Fruit fly (Drosophila melanogaster) whole organism, embryonic: ENCODE data around the gene sit.

Experiments used
- Adf1 ChIP-seq: fragments of 200-800 bp; sonication (Bioruptor generic); IDR thresholded peaks from 2 replicates; pipeline ENCODE4 v1.3.6; 2022; ENCODE audit warnings: missing biosample characterization, missing genetic modification characterization
- Atf6 ChIP-seq: fragments of 200-800 bp; sonication (Bioruptor generic); IDR thresholded peaks from 2 replicates; pipeline ENCODE4 v1.3.6; 2022; ENCODE audit warnings: missing biosample characterization, missing genetic modification characterization
- Awh ChIP-seq: fragments of 200-800 bp; sonication (Bioruptor generic); IDR thresholded peaks from 2 replicates; pipeline ENCODE4, ENCODE4 v1.3.6; 2022; ENCODE audit warnings: missing biosample characterization, missing genetic modification characterization
- Blimp-1 ChIP-seq: fragments of 200-800 bp; sonication (Bioruptor generic); optimal IDR thresholded peaks from 3 replicates; lab custom pipeline; 2018; ENCODE audit warnings: missing biosample characterization, missing genetic modification characterization, mild to moderate bottlenecking, moderate library complexity, missing genetic modification reagents
- BtbVII ChIP-seq: fragments of 200-800 bp; sonication (Bioruptor generic); optimal IDR thresholded peaks from 3 replicates; lab custom pipeline; 2017; ENCODE audit warnings: missing biosample characterization, mild to moderate bottlenecking, missing genetic modification characterization
- CG10565 ChIP-seq: fragments of 200-800 bp; sonication (Bioruptor generic); optimal IDR thresholded peaks from 3 replicates; lab custom pipeline; 2016; ENCODE audit warnings: missing biosample characterization, mild to moderate bottlenecking, missing genetic modification characterization
- CG11093 ChIP-seq: fragments of 200-800 bp; sonication (Bioruptor generic); IDR thresholded peaks from 3 replicates; pipeline ENCODE4 v1.3.6; 2022; ENCODE audit warnings: missing biosample characterization, missing genetic modification characterization
- CG11456 ChIP-seq: fragments of 200-800 bp; sonication (Bioruptor generic); IDR thresholded peaks from 3 replicates; pipeline ENCODE4 v1.3.6; 2022; ENCODE audit warnings: missing biosample characterization, missing genetic modification characterization
- CG11504 ChIP-seq: fragments of 200-800 bp; sonication (Bioruptor generic); optimal IDR thresholded peaks from 3 replicates; lab custom pipeline; 2019; ENCODE audit warnings: missing biosample characterization, mild to moderate bottlenecking, missing genetic modification characterization, moderate library complexity
- CG11696 ChIP-seq: fragments of 200-800 bp; sonication (Bioruptor generic); IDR thresholded peaks from 2 replicates; pipeline ENCODE4 v1.3.6; 2022; ENCODE audit warnings: missing biosample characterization, missing genetic modification characterization
- CG13123 ChIP-seq: fragments of 200-800 bp; sonication (Bioruptor generic); optimal IDR thresholded peaks from 2 replicates; lab custom pipeline; 2016; ENCODE audit warnings: missing biosample characterization, missing genetic modification characterization
- CG15514 ChIP-seq: fragments of 200-800 bp; sonication (Bioruptor generic); optimal IDR thresholded peaks from 3 replicates; lab custom pipeline; 2017; ENCODE audit warnings: missing biosample characterization, missing genetic modification characterization, mild to moderate bottlenecking, moderate library complexity, missing genetic modification reagents
- CG15601 ChIP-seq: fragments of 200-800 bp; sonication (Bioruptor generic); optimal IDR thresholded peaks from 3 replicates; lab custom pipeline; 2019; ENCODE audit warnings: missing biosample characterization, mild to moderate bottlenecking, missing genetic modification characterization, moderate library complexity
- CG16813 ChIP-seq: fragments of 200-800 bp; sonication (Bioruptor generic); IDR thresholded peaks from 3 replicates; pipeline ENCODE4 v1.3.6; 2022; ENCODE audit warnings: missing biosample characterization, missing genetic modification characterization; ENCODE audit not compliant: partially characterized antibody
- CG17328 ChIP-seq: fragments of 200-800 bp; sonication (Bioruptor generic); IDR thresholded peaks from 2 replicates; pipeline ENCODE4 v1.3.6; 2022; ENCODE audit warnings: missing biosample characterization, missing genetic modification characterization
- CG17912 ChIP-seq: fragments of 200-800 bp; sonication (Bioruptor generic); optimal IDR thresholded peaks from 2 replicates; lab custom pipeline; 2018; ENCODE audit warnings: missing biosample characterization, mild to moderate bottlenecking, missing genetic modification characterization
- CG2678 ChIP-seq: fragments of 200-800 bp; sonication (Bioruptor generic); optimal IDR thresholded peaks from 3 replicates; lab custom pipeline; 2019; ENCODE audit warnings: missing biosample characterization, mild to moderate bottlenecking, missing genetic modification characterization, moderate library complexity
- CG3163 ChIP-seq: fragments of 200-800 bp; sonication (Bioruptor generic); optimal IDR thresholded peaks from 3 replicates; lab custom pipeline; 2016; ENCODE audit warnings: missing biosample characterization, missing genetic modification characterization
- CG4328 ChIP-seq: fragments of 200-800 bp; sonication (Bioruptor generic); optimal IDR thresholded peaks from 3 replicates; lab custom pipeline; 2017; ENCODE audit warnings: missing biosample characterization, missing genetic modification reagents, missing genetic modification characterization
- CG7271 ChIP-seq: fragments of 200-800 bp; sonication (Bioruptor generic); optimal IDR thresholded peaks from 2 replicates; lab custom pipeline; 2018; ENCODE audit warnings: missing biosample characterization, mild to moderate bottlenecking, missing genetic modification characterization, moderate library complexity
- CG7839 ChIP-seq: fragments of 200-800 bp; sonication (Bioruptor generic); optimal IDR thresholded peaks from 3 replicates; lab custom pipeline; 2018; ENCODE audit warnings: missing biosample characterization, mild to moderate bottlenecking, missing genetic modification characterization, moderate library complexity
- CG7928 ChIP-seq: fragments of 200-800 bp; sonication (Bioruptor generic); optimal IDR thresholded peaks from 2 replicates; lab custom pipeline; 2017; ENCODE audit warnings: missing biosample characterization, mild to moderate bottlenecking, missing genetic modification characterization
- CG8765 ChIP-seq: fragments of 200-800 bp; sonication (Bioruptor generic); IDR thresholded peaks from 2 replicates; pipeline ENCODE4 v1.3.6; 2022; ENCODE audit warnings: missing biosample characterization, missing genetic modification characterization
- CG8944 ChIP-seq: fragments of 200-800 bp; sonication (Bioruptor generic); optimal IDR thresholded peaks from 3 replicates; lab custom pipeline; 2016; ENCODE audit warnings: missing biosample characterization, missing genetic modification characterization
- CG9609 ChIP-seq: fragments of 200-800 bp; sonication (Bioruptor generic); optimal IDR thresholded peaks from 3 replicates; lab custom pipeline; 2016; ENCODE audit warnings: missing biosample characterization, missing genetic modification characterization
- CG9817 ChIP-seq: fragments of 200-800 bp; sonication (Bioruptor generic); optimal IDR thresholded peaks from 2 replicates; lab custom pipeline; 2018; ENCODE audit warnings: missing biosample characterization, mild to moderate bottlenecking, missing genetic modification characterization, moderate library complexity
- D19A ChIP-seq: fragments of 200-800 bp; optimal IDR thresholded peaks from 3 replicates; lab custom pipeline; 2019; ENCODE audit warnings: missing biosample characterization, mild to moderate bottlenecking, missing genetic modification characterization, moderate library complexity
- Eip74EF ChIP-seq, 2 experiments: fragments of 200-800 bp in 1 of 2; fragments of >200 bp in 1 of 2; sonication (Bioruptor generic) in 1 of 2; optimal IDR thresholded peaks; 2 replicates each; lab custom pipeline; 2017 to 2019; ENCODE audit warnings: missing biosample characterization in 2 of 2, missing genetic modification characterization in 2 of 2, mild to moderate bottlenecking in 1 of 2, moderate library complexity in 1 of 2
- GATAe ChIP-seq: fragments of 200-800 bp; sonication (Bioruptor generic); conservative IDR thresholded peaks from 2 replicates; pipeline ENCODE4 v1.3.6; 2022; ENCODE audit warnings: missing biosample characterization, missing genetic modification characterization
- Lim3 ChIP-seq: fragments of 200-800 bp; sonication (Bioruptor generic); IDR thresholded peaks from 2 replicates; pipeline ENCODE4 v1.3.6; 2022; ENCODE audit warnings: missing biosample characterization, missing genetic modification characterization
- Nf-YB ChIP-seq: fragments of 200-800 bp; sonication (Bioruptor generic); optimal IDR thresholded peaks from 3 replicates; lab custom pipeline; 2019; ENCODE audit warnings: missing biosample characterization, mild to moderate bottlenecking, missing genetic modification characterization, moderate library complexity
- Sin3A ChIP-seq: fragments of >200 bp; optimal IDR thresholded peaks from 2 replicates; lab custom pipeline; 2018
- Sry-δ ChIP-seq: fragments of 200-800 bp; sonication (Bioruptor generic); optimal IDR thresholded peaks from 2 replicates; lab custom pipeline; 2016; ENCODE audit warnings: missing biosample characterization, missing genetic modification characterization
- Xbp1 ChIP-seq: fragments of 200-800 bp; sonication (Bioruptor generic); optimal IDR thresholded peaks from 3 replicates; lab custom pipeline; 2016; ENCODE audit warnings: missing biosample characterization, mild to moderate bottlenecking, missing genetic modification characterization
- Xrp1 ChIP-seq: fragments of 200-800 bp; sonication (Bioruptor generic); IDR thresholded peaks from 2 replicates; pipeline ENCODE4 v1.3.6; 2022; ENCODE audit warnings: missing biosample characterization, missing genetic modification characterization
- bab2 ChIP-seq: fragments of 200-800 bp; sonication (Bioruptor generic); optimal IDR thresholded peaks from 2 replicates; lab custom pipeline; 2016; ENCODE audit warnings: missing biosample characterization, missing genetic modification characterization
- bsh ChIP-seq, 2 experiments: fragments of 200-800 bp; sonication (Bioruptor generic); optimal IDR thresholded peaks; 2 replicates each; lab custom pipeline; 2017 to 2018; ENCODE audit warnings: mild to moderate bottlenecking in 2 of 2, missing biosample characterization in 2 of 2, missing genetic modification characterization in 2 of 2, moderate library complexity in 1 of 2
- cato ChIP-seq: fragments of 200-800 bp; sonication (Bioruptor generic); optimal IDR thresholded peaks from 2 replicates; lab custom pipeline; 2016; ENCODE audit warnings: missing biosample characterization, missing genetic modification characterization, borderline replicate concordance
- crp ChIP-seq, 2 experiments: fragments of 200-800 bp; sonication (Bioruptor generic); optimal IDR thresholded peaks; 2 replicates in 1 of 2; 3 replicates in 1 of 2; lab custom pipeline; 2017; ENCODE audit warnings: missing biosample characterization in 2 of 2, missing genetic modification characterization in 2 of 2, mild to moderate bottlenecking in 1 of 2, moderate library complexity in 1 of 2
- dan ChIP-seq: fragments of 200-800 bp; sonication (Bioruptor generic); IDR thresholded peaks from 2 replicates; pipeline ENCODE4 v1.3.6; 2022; ENCODE audit warnings: missing biosample characterization, missing genetic modification characterization
- danr ChIP-seq: fragments of 200-800 bp; sonication (Bioruptor generic); IDR thresholded peaks from 2 replicates; pipeline ENCODE4 v1.3.6; 2022; ENCODE audit warnings: missing biosample characterization, missing genetic modification characterization
- emc ChIP-seq: fragments of 200-800 bp; sonication (Bioruptor generic); optimal IDR thresholded peaks from 2 replicates; lab custom pipeline; 2016; ENCODE audit warnings: missing biosample characterization, missing genetic modification characterization
- ems ChIP-seq: fragments of 200-800 bp; sonication (Bioruptor generic); optimal IDR thresholded peaks from 3 replicates; lab custom pipeline; 2016; ENCODE audit warnings: missing biosample characterization, missing genetic modification characterization
- ken ChIP-seq: fragments of 200-800 bp; sonication (Bioruptor generic); IDR thresholded peaks from 3 replicates; pipeline ENCODE4 v1.3.6; 2022; ENCODE audit warnings: missing biosample characterization, missing genetic modification characterization
- kni ChIP-seq: fragments of 200-800 bp; sonication (Bioruptor generic); optimal IDR thresholded peaks from 3 replicates; lab custom pipeline; 2017; ENCODE audit warnings: mild to moderate bottlenecking, missing biosample characterization, missing genetic modification reagents, missing genetic modification characterization
- pita ChIP-seq: fragments of 200-800 bp; sonication (Bioruptor generic); optimal IDR thresholded peaks from 2 replicates; lab custom pipeline; 2017; ENCODE audit warnings: missing biosample characterization, mild to moderate bottlenecking, missing genetic modification characterization
- pnt ChIP-seq: fragments of 200-800 bp; sonication (Bioruptor generic); optimal IDR thresholded peaks from 3 replicates; lab custom pipeline; 2016; ENCODE audit warnings: missing biosample characterization, missing genetic modification characterization
- prd ChIP-seq, 3 experiments: fragments of >200 bp in 2 of 3; fragments of 200-800 bp in 1 of 3; sonication (Bioruptor generic) in 1 of 3; optimal IDR thresholded peaks in 2 of 3; IDR thresholded peaks in 1 of 3; 2 replicates in 2 of 3; 3 replicates in 1 of 3; pipeline versions ENCODE4 v1.3.6 to Lab custom; 2017 to 2022; ENCODE audit warnings: missing biosample characterization in 1 of 3, missing genetic modification characterization in 1 of 3
- sens ChIP-seq: fragments of 200-800 bp; sonication (Bioruptor generic); peaks from one replicate; lab custom pipeline; 2016; ENCODE audit warnings: missing biosample characterization, missing genetic modification characterization
- shn ChIP-seq: fragments of 200-800 bp; sonication (Bioruptor generic); optimal IDR thresholded peaks from 3 replicates; lab custom pipeline; 2016; ENCODE audit warnings: missing biosample characterization, missing genetic modification characterization

sit gene

dm6 chr3R:22526353-22526907 is 35.9 kb downstream of the sit start (continued):
- no peak for TF ChIP-seq CG17912
- TF ChIP-seq CG7271 (tag; lab: Kevin White, UChicago) = no peak
- TF ChIP-seq Sin3A = no peak
- TF ChIP-seq Adf1 = no peak
- TF ChIP-seq pnt (GFP tag; lab: Kevin White, UChicago) = no peak
- no peak for TF ChIP-seq CG15601 (tag; lab: Kevin White, UChicago)
- peak; percentile 20 for TF ChIP-seq Blimp-1 (GFP tag; lab: Kevin White, UChicago)
- no peak for TF ChIP-seq CG7928 (GFP tag; lab: Kevin White, UChicago)
- no peak for TF ChIP-seq CG13123 (GFP tag; lab: Kevin White, UChicago)
- TF ChIP-seq CG8765 = 0 out of 2 replicates have a peak, but pooled peaks have one; percentile 34
- peak; percentile 10 for TF ChIP-seq CG9817 (tag; lab: Kevin White, UChicago)
- no peak for TF ChIP-seq pita (GFP tag; lab: Kevin White, UChicago)
- no peak for TF ChIP-seq CG8944 (GFP tag; lab: Kevin White, UChicago)
- TF ChIP-seq CG9609 (GFP tag; lab: Kevin White, UChicago) = peak; percentile 9
- peak; percentile 36 for TF ChIP-seq shn (GFP tag; lab: Kevin White, UChicago)
- TF ChIP-seq Nf-YB (GFP tag; lab: Kevin White, UChicago) = no peak
- TF ChIP-seq ems (GFP tag; lab: Kevin White, UChicago) = no peak
- no peak for TF ChIP-seq ken
- TF ChIP-seq CG11456 (GFP tag; lab: Robert Waterston, UW) = peak; percentile 58; the same call in 1 of the 3 replicates
- no peak for TF ChIP-seq Sry-δ (GFP tag; lab: Kevin White, UChicago)
- TF ChIP-seq Eip74EF (GFP tag; optimal IDR thresholded peaks at IDR 0.05; lab: Kevin White, UChicago) = no peak
- TF ChIP-seq CG11696 = no peak
- TF ChIP-seq CG4328 = peak; percentile 21
- TF ChIP-seq danr (GFP tag; lab: Robert Waterston, UW) = no peak
- TF ChIP-seq Xrp1 (GFP tag; lab: Robert Waterston, UW) = 0 out of 2 replicates have a peak, but pooled peaks have one; percentile 7
- TF ChIP-seq CG15514 (GFP tag; lab: Kevin White, UChicago) = no peak
- no peak for TF ChIP-seq BtbVII (GFP tag; lab: Kevin White, UChicago)
- TF ChIP-seq crp (GFP tag; optimal IDR thresholded peaks at IDR 0.05; lab: Kevin White, UChicago) = no peak
- TF ChIP-seq CG17328 (GFP tag; lab: Robert Waterston, UW) = peak; percentile 22; the same call in 1 of the 2 replicates
- TF ChIP-seq CG16813 = no peak
- TF ChIP-seq Awh (GFP tag; lab: Robert Waterston, UW) = peak; percentile 17; the same call in 1 of the 2 replicates
- peak; percentile 30 for TF ChIP-seq bab2 (GFP tag; lab: Kevin White, UChicago)
- no peak for TF ChIP-seq prd (optimal IDR thresholded peaks at IDR 0.05; lab: Kevin White, UChicago)
- TF ChIP-seq prd (GFP tag; IDR thresholded peaks at IDR 0.05; lab: Robert Waterston, UW) = peak; percentile 34; the same call in 1 of the 3 replicates
- TF ChIP-seq sens = peak; percentile 72
- TF ChIP-seq GATAe = no peak
- TF ChIP-seq bsh (GFP tag; optimal IDR thresholded peaks at IDR 0.05; lab: Kevin White, UChicago) = no peak
- no peak for TF ChIP-seq CG10565 (GFP tag; lab: Kevin White, UChicago)
- no peak for TF ChIP-seq emc (GFP tag; lab: Kevin White, UChicago)
- TF ChIP-seq D19A = peak; percentile 36
- no peak for TF ChIP-seq kni (GFP tag; lab: Kevin White, UChicago)
- no peak for TF ChIP-seq Lim3 (GFP tag; lab: Robert Waterston, UW)
- no peak for TF ChIP-seq CG3163 (GFP tag; lab: Kevin White, UChicago)
- TF ChIP-seq dan (GFP tag; lab: Robert Waterston, UW) = no peak
- TF ChIP-seq cato = no peak
- TF ChIP-seq CG7839 (tag; lab: Kevin White, UChicago) = peak; percentile 38
- TF ChIP-seq CG2678 (tag; lab: Kevin White, UChicago) = peak; percentile 55
- 0 out of 2 replicates have a peak, but pooled peaks have one; percentile 7 for TF ChIP-seq Atf6 (GFP tag; lab: Robert Waterston, UW)
- TF ChIP-seq CG11504 (tag; lab: Kevin White, UChicago) = peak; percentile 44
- peak; percentile 25 for TF ChIP-seq Xbp1 (GFP tag; lab: Kevin White, UChicago)
- TF ChIP-seq CG11093 = no peak
